Worm (Caenorhabditis elegans): ENCODE data around the gene unc-33.

unc-33 gene

DNA sequence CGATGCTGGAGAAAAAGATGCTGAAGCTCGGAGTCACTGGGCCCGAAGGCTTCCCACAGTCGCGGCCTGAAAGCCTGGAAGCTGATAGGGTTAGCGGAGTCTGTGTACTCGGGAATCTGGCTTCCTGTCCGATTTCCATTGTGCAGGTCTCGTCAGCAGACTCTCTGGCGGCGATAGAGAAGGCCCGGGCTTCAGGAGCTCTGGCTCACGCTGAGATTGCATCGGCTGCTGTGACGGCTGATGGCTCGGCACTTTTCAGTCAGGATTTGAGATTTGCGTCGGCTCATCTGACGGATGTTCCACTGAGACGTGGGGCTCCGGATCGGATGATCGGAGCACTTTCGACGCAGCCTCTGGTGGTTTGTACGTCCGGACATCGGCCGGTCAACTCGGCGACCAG, 6.7 kb downstream of the unc-33 start:
- TF ChIP-seq sea-2 (GFP tag; optimal IDR thresholded peaks at IDR 0.05), result no peak
- no peak for TF ChIP-seq mdl-1 (tag; optimal IDR thresholded peaks at IDR 0.05)
- TF ChIP-seq unc-62 (GFP tag; optimal IDR thresholded peaks at IDR 0.05), result no peak
- TF ChIP-seq ceh-16 (tag; optimal IDR thresholded peaks at IDR 0.05), result no peak
- no peak for TF ChIP-seq fkh-10 (GFP tag; optimal IDR thresholded peaks at IDR 0.05)
- no peak for TF ChIP-seq nhr-77 (tag; optimal IDR thresholded peaks at IDR 0.05)
- no peak for TF ChIP-seq nhr-11 (tag; optimal IDR thresholded peaks at IDR 0.05)
- no peak for TF ChIP-seq nhr-76 (tag; optimal IDR thresholded peaks at IDR 0.05)
- no peak for TF ChIP-seq lsy-12 (tag; optimal IDR thresholded peaks at IDR 0.05)
- no peak for TF ChIP-seq hmg-11 (tag; optimal IDR thresholded peaks at IDR 0.05)
- no peak for TF ChIP-seq nhr-23 (tag; optimal IDR thresholded peaks at IDR 0.05)
- no peak for TF ChIP-seq R02D3.7 (tag; optimal IDR thresholded peaks at IDR 0.05)

DNA sequence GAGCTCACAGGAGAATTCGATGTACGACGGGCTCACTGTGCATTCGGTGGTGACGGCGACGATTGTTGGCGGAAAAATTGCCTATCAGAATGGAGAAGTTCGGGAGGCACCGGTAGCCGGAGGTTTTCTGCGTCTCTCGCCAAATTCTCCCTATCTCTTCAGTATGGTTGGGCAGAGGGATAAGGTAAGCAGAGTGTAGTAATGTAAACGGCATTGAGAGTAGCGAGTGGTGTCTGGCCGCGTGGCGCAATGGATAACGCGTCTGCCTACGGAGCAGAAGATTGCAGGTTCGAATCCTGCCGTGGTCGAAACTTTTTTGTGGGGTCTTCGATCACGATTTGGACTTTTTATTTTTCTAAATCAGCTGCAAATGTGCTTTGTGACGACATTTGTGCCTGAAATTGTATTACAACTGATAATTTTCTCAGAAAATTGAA, 7.9 kb downstream of the unc-33 start:
- TF ChIP-seq lin-39 (tag; optimal IDR thresholded peaks at IDR 0.05) (peak; percentile 48), mdl-1 (tag; optimal IDR thresholded peaks at IDR 0.05) (no peak), sea-2 (GFP tag; optimal IDR thresholded peaks at IDR 0.05) (no peak), daf-12 (tag; optimal IDR thresholded peaks at IDR 0.05) (no peak), pha-4 (tag; optimal IDR thresholded peaks at IDR 0.05) (peak; percentile 41), nhr-23 (tag; optimal IDR thresholded peaks at IDR 0.05) (peak; percentile 21), hmg-11 (tag; optimal IDR thresholded peaks at IDR 0.05) (peak; percentile 10), egl-27 (tag; optimal IDR thresholded peaks at IDR 0.05) (no peak), ztf-4 (tag; optimal IDR thresholded peaks at IDR 0.05) (no peak), nhr-12 (tag; optimal IDR thresholded peaks at IDR 0.05) (no peak), ceh-28 (tag; optimal IDR thresholded peaks at IDR 0.05) (no peak), ceh-9 (tag; optimal IDR thresholded peaks at IDR 0.05) (no peak), elt-3 (tag; optimal IDR thresholded peaks at IDR 0.05) (no peak), zag-1 (tag; optimal IDR thresholded peaks at IDR 0.05) (no peak), elt-1 (tag; optimal IDR thresholded peaks at IDR 0.05) (no peak), ceh-82 (tag; optimal IDR thresholded peaks at IDR 0.05) (no peak), aly-2 (tag; optimal IDR thresholded peaks at IDR 0.05) (no peak), nhr-237 (tag; optimal IDR thresholded peaks at IDR 0.05) (no peak), lin-15B (tag; optimal IDR thresholded peaks at IDR 0.05) (no peak), elt-2 (tag; optimal IDR thresholded peaks at IDR 0.05) (peak; percentile 28), nhr-25 (tag; optimal IDR thresholded peaks at IDR 0.05) (peak; percentile 14), nhr-77 (tag; optimal IDR thresholded peaks at IDR 0.05) (no peak), tbx-2 (tag; optimal IDR thresholded peaks at IDR 0.05) (no peak), ZK546.5 (tag; optimal IDR thresholded peaks at IDR 0.05) (no peak), ama-1 (optimal IDR thresholded peaks at IDR 0.05) (no peak), nfya-1 (tag; optimal IDR thresholded peaks at IDR 0.05; ENCODE audit: insufficient read depth) (peak; percentile 25), nhr-28 (tag; optimal IDR thresholded peaks at IDR 0.05) (no peak), jun-1 (tag; optimal IDR thresholded peaks at IDR 0.05) (peak; percentile 29), nhr-11 (tag; optimal IDR thresholded peaks at IDR 0.05) (no peak), snpc-4 (tag; optimal IDR thresholded peaks at IDR 0.05) (no peak), ceh-16 (tag; optimal IDR thresholded peaks at IDR 0.05) (no peak), unc-39 (tag; optimal IDR thresholded peaks at IDR 0.05) (no peak), skn-1 (tag; optimal IDR thresholded peaks at IDR 0.05) (peak; percentile 56), unc-62 (GFP tag; optimal IDR thresholded peaks at IDR 0.05) (no peak), ztf-11 (tag; optimal IDR thresholded peaks at IDR 0.05) (no peak), fkh-10 (GFP tag; optimal IDR thresholded peaks at IDR 0.05) (no peak), lsy-12 (tag; optimal IDR thresholded peaks at IDR 0.05) (peak; percentile 45), R02D3.7 (tag; optimal IDR thresholded peaks at IDR 0.05) (no peak)

DNA sequence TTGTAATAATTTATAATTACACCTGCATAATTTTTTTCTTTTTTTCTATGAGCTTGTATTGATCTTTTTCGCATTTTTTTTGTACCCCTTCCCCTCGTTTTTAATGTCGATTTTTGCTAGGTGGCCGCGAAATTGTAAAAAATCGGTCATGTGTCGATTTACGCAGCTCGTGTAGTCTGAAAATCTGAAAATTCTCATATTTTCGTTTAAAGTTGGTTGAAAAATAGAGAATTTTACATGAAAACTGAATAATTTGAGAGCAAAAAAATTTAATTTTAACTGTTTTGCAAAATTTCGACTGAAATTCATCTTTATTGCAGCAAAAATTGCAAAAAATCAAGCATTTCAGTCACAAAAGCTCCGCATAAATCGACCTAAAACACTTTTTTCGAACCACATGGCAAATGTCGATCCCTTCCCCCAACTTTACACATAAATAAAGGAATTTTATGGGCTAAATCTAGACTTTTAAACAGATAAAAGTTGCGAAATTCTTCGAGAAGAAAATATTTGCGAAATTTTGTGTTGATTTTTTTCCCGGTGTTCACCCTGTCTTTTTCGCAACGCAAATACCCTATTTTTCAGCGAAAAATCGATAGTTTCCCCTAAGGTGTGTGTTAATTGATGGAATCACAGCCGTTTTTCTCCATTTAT, 9.6 kb downstream of the unc-33 start:
- TF ChIP-seq nfya-1 (tag; optimal IDR thresholded peaks at IDR 0.05; ENCODE audit: insufficient read depth) (no peak), ceh-28 (tag; optimal IDR thresholded peaks at IDR 0.05) (peak; percentile 15)
